Worm (Caenorhabditis elegans) whole organism, L4/young adult: Measurements from ENCODE around the gene col-13.

ENCODE experiments used
- W03F9.2 ChIP-seq: fragments of 150-350 bp; optimal IDR thresholded peaks from 2 replicates; lab custom pipeline; 2014; ENCODE audit warnings: missing biosample characterization, missing genetic modification characterization
- dao-5 ChIP-seq: sonication (generic microtip); optimal IDR thresholded peaks from 2 replicates; lab custom pipeline; 2016; ENCODE audit warnings: missing genotype, missing genetic modification characterization, moderate library complexity, missing compliant biosample characterization
- him-1 ChIP-seq: sonication (generic microtip); optimal IDR thresholded peaks from 2 replicates; lab custom pipeline; 2016; ENCODE audit warnings: missing genotype, missing genetic modification reagents, missing genetic modification characterization, missing compliant biosample characterization

DNA sequence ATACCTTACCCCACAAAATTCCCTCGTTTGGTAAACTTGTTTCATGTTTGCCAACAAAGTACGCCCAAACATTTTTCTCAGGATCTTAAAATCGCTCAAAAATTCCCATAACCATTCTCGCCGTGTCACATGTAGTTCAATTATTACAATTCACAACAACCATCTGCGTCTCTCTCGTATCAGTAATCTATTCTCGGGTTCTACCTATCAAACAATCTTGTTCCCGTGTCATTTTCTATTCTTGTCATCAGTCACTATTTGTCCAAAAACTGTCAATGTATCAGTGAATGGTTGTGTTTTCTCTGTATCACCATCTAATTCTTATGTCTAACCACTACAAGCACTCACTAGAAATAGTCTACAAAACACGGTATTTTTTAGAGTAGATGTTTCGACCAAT lies 50.5 kb downstream of the col-13 start:
- TF ChIP-seq dao-5 (tag; lab: Kevin White, UChicago) (no peak), W03F9.2 (tag; lab: Kevin White, UChicago) (no peak), him-1 (tag; lab: Kevin White, UChicago) (no peak)
